Worm (Caenorhabditis elegans) whole organism, L2 larva: ENCODE data around the gene gtl-2.

Source experiments
- C34F6.9 ChIP-seq: fragments of 150-350 bp; optimal IDR thresholded peaks from 2 replicates; lab custom pipeline; 2014; ENCODE audit warnings: missing biosample characterization, missing genetic modification characterization
- Y55F3AM.14 ChIP-seq: fragments of 200-800 bp; sonication (Bioruptor generic); optimal IDR thresholded peaks from 2 replicates; lab custom pipeline; 2018; ENCODE audit warnings: mild to moderate bottlenecking, missing genetic modification characterization, missing compliant biosample characterization
- ZK546.5 ChIP-seq: sonication (generic microtip); optimal IDR thresholded peaks from 2 replicates; lab custom pipeline; 2017; ENCODE audit warnings: missing biosample characterization, missing genetic modification characterization
- alr-1 ChIP-seq: fragments of 150-350 bp; optimal IDR thresholded peaks from 2 replicates; lab custom pipeline; 2014; ENCODE audit warnings: missing biosample characterization, missing genetic modification characterization
- aly-2 ChIP-seq: fragments of 150-350 bp; optimal IDR thresholded peaks from 2 replicates; lab custom pipeline; 2014; ENCODE audit warnings: missing biosample characterization, missing genetic modification characterization
- blmp-1 ChIP-seq: sonication (generic microtip); optimal IDR thresholded peaks from 2 replicates; lab custom pipeline; 2017; ENCODE audit warnings: missing genetic modification characterization, mild to moderate bottlenecking, missing compliant biosample characterization, antibody characterized with exemption, moderate library complexity; ENCODE audit not compliant: insufficient read depth
- ceh-16 ChIP-seq: fragments of 150-350 bp; optimal IDR thresholded peaks from 2 replicates; lab custom pipeline; 2014; ENCODE audit warnings: missing biosample characterization, missing genetic modification characterization
- ceh-82 ChIP-seq: fragments of 150-350 bp; optimal IDR thresholded peaks from 2 replicates; lab custom pipeline; 2014; ENCODE audit warnings: missing biosample characterization, missing genetic modification characterization
- crh-2 ChIP-seq: sonication (generic microtip); optimal IDR thresholded peaks from 2 replicates; lab custom pipeline; 2017; ENCODE audit warnings: missing biosample characterization, missing genetic modification characterization
- dmd-4 ChIP-seq: sonication (generic microtip); optimal IDR thresholded peaks from 2 replicates; lab custom pipeline; 2017; ENCODE audit warnings: missing biosample characterization, missing genetic modification characterization
- egl-27 ChIP-seq: sonication (generic microtip); optimal IDR thresholded peaks from 3 replicates; lab custom pipeline; 2017; ENCODE audit warnings: missing biosample characterization, missing genetic modification reagents, missing genetic modification characterization
- elt-1 ChIP-seq: fragments of 150-350 bp; optimal IDR thresholded peaks from 2 replicates; lab custom pipeline; 2014; ENCODE audit warnings: missing biosample characterization, missing genetic modification characterization
- elt-3 ChIP-seq: sonication (generic microtip); optimal IDR thresholded peaks from 2 replicates; lab custom pipeline; 2017; ENCODE audit warnings: missing biosample characterization, missing genetic modification characterization
- fos-1 ChIP-seq: fragments of 150-350 bp; optimal IDR thresholded peaks from 2 replicates; lab custom pipeline; 2014; ENCODE audit warnings: missing biosample characterization, missing genetic modification characterization
- gmeb-1 ChIP-seq: fragments of 150-350 bp; optimal IDR thresholded peaks from 2 replicates; lab custom pipeline; 2014; ENCODE audit warnings: missing biosample characterization, missing genetic modification characterization
- lin-11 ChIP-seq: fragments of 150-350 bp; sonication (generic microtip); optimal IDR thresholded peaks from 2 replicates; lab custom pipeline; 2014; ENCODE audit warnings: missing biosample characterization, missing genetic modification characterization, inconsistent platforms, mixed read lengths
- lin-13 ChIP-seq: fragments of 150-350 bp; optimal IDR thresholded peaks from 2 replicates; lab custom pipeline; 2014; ENCODE audit warnings: missing biosample characterization, missing genetic modification reagents, missing genetic modification characterization
- lin-39 ChIP-seq: fragments of 150-350 bp; optimal IDR thresholded peaks from 2 replicates; lab custom pipeline; 2014; ENCODE audit warnings: missing biosample characterization, missing genetic modification reagents, missing genetic modification characterization
- lsy-2 ChIP-seq, 2 experiments: fragments of 150-350 bp in 1 of 2; sonication (generic microtip) in 1 of 2; optimal IDR thresholded peaks; 2 replicates each; lab custom pipeline; 2014 to 2017; ENCODE audit warnings: missing biosample characterization in 2 of 2, missing genetic modification characterization in 2 of 2
- mbf-1 ChIP-seq: sonication (generic microtip); optimal IDR thresholded peaks from 2 replicates; lab custom pipeline; 2017; ENCODE audit warnings: missing biosample characterization, missing genetic modification characterization
- nhr-10 ChIP-seq: sonication (generic microtip); optimal IDR thresholded peaks from 2 replicates; lab custom pipeline; 2017; ENCODE audit warnings: missing biosample characterization, missing genetic modification characterization
- nhr-21 ChIP-seq: fragments of 150-350 bp; optimal IDR thresholded peaks from 2 replicates; lab custom pipeline; 2014; ENCODE audit warnings: missing biosample characterization, missing genetic modification characterization
- nhr-23 ChIP-seq: fragments of 150-350 bp; optimal IDR thresholded peaks from 2 replicates; lab custom pipeline; 2014; ENCODE audit warnings: missing biosample characterization, missing genetic modification reagents, missing genetic modification characterization
- nhr-237 ChIP-seq: fragments of 150-350 bp; optimal IDR thresholded peaks from 2 replicates; lab custom pipeline; 2014; ENCODE audit warnings: missing biosample characterization, missing genetic modification characterization
- nhr-6 ChIP-seq: fragments of 150-350 bp; optimal IDR thresholded peaks from 2 replicates; lab custom pipeline; 2014; ENCODE audit warnings: missing biosample characterization, missing genetic modification characterization
- nhr-77 ChIP-seq: fragments of 150-350 bp; optimal IDR thresholded peaks from 2 replicates; lab custom pipeline; 2014; ENCODE audit warnings: missing biosample characterization, missing genetic modification characterization
- peb-1 ChIP-seq: fragments of 150-350 bp; optimal IDR thresholded peaks from 2 replicates; lab custom pipeline; 2014; ENCODE audit warnings: missing biosample characterization, missing genetic modification characterization
- sem-4 ChIP-seq: fragments of 150-350 bp; optimal IDR thresholded peaks from 2 replicates; lab custom pipeline; 2014; ENCODE audit warnings: missing biosample characterization, missing genetic modification reagents, missing genetic modification characterization
- skn-1 ChIP-seq: sonication (generic microtip); optimal IDR thresholded peaks from 2 replicates; lab custom pipeline; 2017; ENCODE audit warnings: missing biosample characterization, missing genetic modification characterization
- sma-3 ChIP-seq: sonication (generic microtip); optimal IDR thresholded peaks from 2 replicates; lab custom pipeline; 2016; ENCODE audit warnings: missing genetic modification reagents, missing genetic modification characterization, missing compliant biosample characterization
- sma-9 ChIP-seq, 2 experiments: fragments of 150-350 bp in 1 of 2; sonication (generic microtip) in 1 of 2; optimal IDR thresholded peaks; 2 replicates each; lab custom pipeline; 2014 to 2016; ENCODE audit warnings: missing genetic modification characterization in 2 of 2, mild to moderate bottlenecking in 1 of 2, missing biosample characterization in 1 of 2, missing compliant biosample characterization in 1 of 2, missing genetic modification reagents in 1 of 2, moderate library complexity in 1 of 2
- snpc-4 ChIP-seq: fragments of 150-350 bp; optimal IDR thresholded peaks from 2 replicates; lab custom pipeline; 2014; ENCODE audit warnings: missing biosample characterization, missing genetic modification characterization
- unc-55 ChIP-seq: fragments of 150-350 bp; sonication (generic microtip); optimal IDR thresholded peaks from 3 replicates; lab custom pipeline; 2014; ENCODE audit warnings: missing biosample characterization, missing genetic modification reagents, missing genetic modification characterization
- unc-62 ChIP-seq: fragments of 150-350 bp; optimal IDR thresholded peaks from 2 replicates; lab custom pipeline; 2014; ENCODE audit warnings: missing biosample characterization, missing genetic modification reagents, missing genetic modification characterization
- zag-1 ChIP-seq: fragments of 150-350 bp; optimal IDR thresholded peaks from 2 replicates; lab custom pipeline; 2014; ENCODE audit warnings: missing biosample characterization, missing genetic modification characterization
- ztf-11 ChIP-seq: sonication (generic microtip); optimal IDR thresholded peaks from 2 replicates; lab custom pipeline; 2017; ENCODE audit warnings: missing biosample characterization, missing genetic modification characterization

gtl-2 gene

ce11 chrIV:11315688-11316087, 42.4 kb downstream of the gtl-2 start:
- TF ChIP-seq lin-11 (no peak), elt-1 (tag; lab: Kevin White, UChicago) (no peak), nhr-237 (tag; lab: Kevin White, UChicago) (no peak), peb-1 (no peak), alr-1 (tag; lab: Kevin White, UChicago) (no peak), sem-4 (no peak), Y55F3AM.14 (GFP tag; lab: Kevin White, UChicago) (no peak), unc-55 (GFP tag; lab: Kevin White, UChicago) (no peak), nhr-6 (tag; lab: Kevin White, UChicago) (no peak), aly-2 (tag; lab: Kevin White, UChicago) (no peak), unc-62 (GFP tag; lab: Kevin White, UChicago) (no peak), lin-39 (no peak), crh-2 (tag; lab: Kevin White, UChicago) (no peak), egl-27 (tag; lab: Kevin White, UChicago) (no peak), sma-3 (GFP tag; lab: Kevin White, UChicago) (no peak)

ce11 chrIV:11316106-11316505, 42.9 kb downstream of the gtl-2 start:
- TF ChIP-seq lsy-2 (tag; optimal IDR thresholded peaks at IDR 0.05; lab: Kevin White, UChicago) (peak in 1 of 2 experiments; percentile 0), nhr-23 (tag; lab: Kevin White, UChicago) (no peak)

- TF ChIP-seq aly-2 (tag; lab: Kevin White, UChicago) (no peak), ztf-11 (tag; lab: Kevin White, UChicago) (no peak), sem-4 (no peak), egl-27 (tag; lab: Kevin White, UChicago) (no peak), elt-1 (tag; lab: Kevin White, UChicago) (no peak), nhr-21 (tag; lab: Kevin White, UChicago) (no peak), skn-1 (no peak), fos-1 (tag; lab: Kevin White, UChicago) (no peak), peb-1 (no peak)
These were observed 43.4 kb downstream of the gtl-2 start for ce11 chrIV:11316640-11317039.

ce11 chrIV:11317119-11317518, 43.9 kb downstream of the gtl-2 start, which contains the start of gene gspd-1:
TSS of gene gspd-1 (plus strand) at chrIV:11317419.
- no peak for TF ChIP-seq lin-39
- TF ChIP-seq nhr-77 (tag; lab: Kevin White, UChicago) = no peak
- TF ChIP-seq lsy-2 (tag; optimal IDR thresholded peaks at IDR 0.05; lab: Kevin White, UChicago) = no peak
- no peak for TF ChIP-seq nhr-23 (tag; lab: Kevin White, UChicago)
- TF ChIP-seq ceh-16 (tag; lab: Kevin White, UChicago) = no peak
- TF ChIP-seq ceh-82 (tag; lab: Kevin White, UChicago) = no peak
- no peak for TF ChIP-seq snpc-4 (tag; lab: Kevin White, UChicago)
- no peak for TF ChIP-seq peb-1

- TF ChIP-seq zag-1 (tag; lab: Kevin White, UChicago) = no peak
- no peak for TF ChIP-seq dmd-4 (tag; lab: Kevin White, UChicago)
- TF ChIP-seq gmeb-1 (tag; lab: Kevin White, UChicago) = no peak
- no peak for TF ChIP-seq mbf-1 (tag; lab: Kevin White, UChicago)
These were observed 46.7 kb downstream of the gtl-2 start, which contains the start of gene B0035.18 for ce11 chrIV:11319884-11320362. TSS of gene B0035.18 (plus strand) at chrIV:11320312.

ce11 chrIV:11320500-11320899, 47.2 kb downstream of the gtl-2 start, which contains the start of gene edg-1:
TSS of gene edg-1 (plus strand) at chrIV:11320800.
- no peak for TF ChIP-seq egl-27 (tag; lab: Kevin White, UChicago)
- TF ChIP-seq sem-4 = no peak
- TF ChIP-seq dmd-4 (tag; lab: Kevin White, UChicago) = no peak
- TF ChIP-seq nhr-21 (tag; lab: Kevin White, UChicago) = no peak
- TF ChIP-seq C34F6.9 (tag; lab: Kevin White, UChicago) = no peak
- TF ChIP-seq lin-39 = no peak
- no peak for TF ChIP-seq nhr-10
- TF ChIP-seq unc-55 (GFP tag; lab: Kevin White, UChicago) = no peak
- no peak for TF ChIP-seq alr-1 (tag; lab: Kevin White, UChicago)
- TF ChIP-seq elt-3 (tag; lab: Kevin White, UChicago) = no peak
- no peak for TF ChIP-seq ZK546.5
- TF ChIP-seq crh-2 (tag; lab: Kevin White, UChicago) = no peak
- TF ChIP-seq lin-13 (GFP tag; lab: Kevin White, UChicago) = no peak
- no peak for TF ChIP-seq blmp-1
- no peak for TF ChIP-seq nhr-23 (tag; lab: Kevin White, UChicago)
- no peak for TF ChIP-seq lsy-2 (tag; optimal IDR thresholded peaks at IDR 0.05; lab: Kevin White, UChicago)
- no peak for TF ChIP-seq sma-9 (GFP tag; optimal IDR thresholded peaks at IDR 0.05; lab: Kevin White, UChicago)
- TF ChIP-seq sma-9 (tag; optimal IDR thresholded peaks at IDR 0.05; lab: Kevin White, UChicago) = no peak
- TF ChIP-seq nhr-237 (tag; lab: Kevin White, UChicago) = no peak
- no peak for TF ChIP-seq gmeb-1 (tag; lab: Kevin White, UChicago)
- TF ChIP-seq, all 48 proteins: peak for 0
